Worm (Caenorhabditis elegans) whole organism, late embryonic: ENCODE results near the gene set-3.

Experiments used
- ceh-9 ChIP-seq: sonication (generic microtip); optimal IDR thresholded peaks from 2 replicates; lab custom pipeline; 2016; ENCODE audit warnings: mild to moderate bottlenecking, missing genetic modification characterization, inconsistent platforms, missing compliant biosample characterization
- hlh-13 ChIP-seq: fragments of 200-800 bp; sonication (Bioruptor generic); optimal IDR thresholded peaks from 2 replicates; lab custom pipeline; 2018; ENCODE audit warnings: mild to moderate bottlenecking, missing genetic modification characterization, missing compliant biosample characterization
- lin-11 ChIP-seq: fragments of 200-800 bp; sonication (Bioruptor generic); optimal IDR thresholded peaks from 2 replicates; lab custom pipeline; 2018; ENCODE audit warnings: mild to moderate bottlenecking, missing genetic modification characterization, missing compliant biosample characterization
- nfya-1 ChIP-seq: sonication (generic microtip); optimal IDR thresholded peaks from 2 replicates; lab custom pipeline; 2017; ENCODE audit warnings: missing genetic modification characterization, mild to moderate bottlenecking, missing compliant biosample characterization, antibody characterized with exemption, moderate library complexity
- nhr-11 ChIP-seq: fragments of 150-350 bp; optimal IDR thresholded peaks from 2 replicates; lab custom pipeline; 2014; ENCODE audit warnings: missing biosample characterization, missing genetic modification characterization
- pax-1 ChIP-seq: fragments of 150-350 bp; optimal IDR thresholded peaks from 2 replicates; lab custom pipeline; 2014; ENCODE audit warnings: missing biosample characterization, missing genetic modification characterization
- syd-9 ChIP-seq: sonication (generic microtip); optimal IDR thresholded peaks from 2 replicates; lab custom pipeline; 2016; ENCODE audit warnings: mild to moderate bottlenecking, missing genetic modification characterization, moderate library complexity, missing compliant biosample characterization

ce11 chrIII:9725114-9725513, 30.7 kb upstream of the set-3 start, which contains the start of gene clec-162:
- TF ChIP-seq lin-11 (no peak), pax-1 (tag; lab: Kevin White, UChicago) (no peak), syd-9 (tag; lab: Kevin White, UChicago) (no peak), ceh-9 (tag; lab: Kevin White, UChicago) (no peak), nhr-11 (no peak), hlh-13 (GFP tag; lab: Kevin White, UChicago) (no peak), nfya-1 (tag; lab: Kevin White, UChicago) (no peak)
